Worm (Caenorhabditis elegans): ENCODE results near the gene str-225.

- TF ChIP-seq flt-1 (GFP tag; IDR thresholded peaks at IDR 0.05) (no peak), klf-2 (GFP tag; conservative IDR thresholded peaks at IDR 0.05) (no peak), cog-1 (tag; optimal IDR thresholded peaks at IDR 0.05) (no peak), tab-1 (GFP tag; IDR thresholded peaks at IDR 0.05) (no peak), ref-1 (GFP tag; conservative IDR thresholded peaks at IDR 0.05) (no peak), ztf-29 (GFP tag; IDR thresholded peaks at IDR 0.05) (no peak), med-1 (GFP tag; optimal IDR thresholded peaks at IDR 0.05; ENCODE audit: insufficient read depth) (no peak), ztf-23 (GFP tag; IDR thresholded peaks at IDR 0.05) (no peak)
Measured at ce11 chrV:3507691-3508090, at the start of gene str-225.
